Fruit fly (Drosophila melanogaster): ENCODE measurements around the gene caps.

The caps gene

DNA sequence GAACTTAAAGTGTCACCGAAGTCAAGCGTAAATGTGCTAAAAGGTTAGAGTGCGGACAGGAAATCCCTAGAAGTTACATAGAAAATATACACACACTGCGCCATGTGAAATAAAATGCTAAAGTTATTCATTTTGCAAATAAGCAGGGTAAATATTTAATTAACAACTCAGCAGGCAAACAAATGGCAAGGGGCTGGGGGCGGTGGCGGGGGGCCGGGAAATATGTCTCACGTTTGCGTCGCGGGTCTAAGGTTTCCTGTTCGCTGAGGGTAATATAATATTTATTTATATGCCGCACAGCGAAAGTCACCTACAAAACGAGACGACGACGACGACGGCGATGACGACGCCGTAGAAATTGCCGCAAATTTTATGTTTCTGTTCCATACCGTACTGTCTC, 8.2 kb downstream of the caps start (continued):
- no peak for TF ChIP-seq Sox15 (GFP tag; optimal IDR thresholded peaks at IDR 0.05)
- peak; percentile 24 for TF ChIP-seq CG34406 (GFP tag; optimal IDR thresholded peaks at IDR 0.05)
- TF ChIP-seq CG6808 (GFP tag; optimal IDR thresholded peaks at IDR 0.05): no peak
- TF ChIP-seq fd59A (GFP tag; optimal IDR thresholded peaks at IDR 0.05): no peak
- peak; percentile 2 for TF ChIP-seq spab (GFP tag; optimal IDR thresholded peaks at IDR 0.05)
- no peak for TF ChIP-seq lz (GFP tag; optimal IDR thresholded peaks at IDR 0.05)
- TF ChIP-seq CG8632 (GFP tag; optimal IDR thresholded peaks at IDR 0.05): peak; percentile 35
- TF ChIP-seq eg (GFP tag; IDR thresholded peaks at IDR 0.05): no peak
- TF ChIP-seq CG3919 (GFP tag; optimal IDR thresholded peaks at IDR 0.05): peak; percentile 10
- no peak for TF ChIP-seq Sox102F (GFP tag; optimal IDR thresholded peaks at IDR 0.05)
- TF ChIP-seq CG6276 (GFP tag; optimal IDR thresholded peaks at IDR 0.05): no peak
- no peak for TF ChIP-seq CG3032 (tag; optimal IDR thresholded peaks at IDR 0.05)
- TF ChIP-seq salr (GFP tag; optimal IDR thresholded peaks at IDR 0.05): peak in 1 of 2 experiments; percentile 25
- no peak for TF ChIP-seq CG7368 (GFP tag; optimal IDR thresholded peaks at IDR 0.05)
- no peak for TF ChIP-seq CG11294 (GFP tag; IDR thresholded peaks at IDR 0.05)
- no peak for TF ChIP-seq svp (GFP tag)
- TF ChIP-seq topi (GFP tag; optimal IDR thresholded peaks at IDR 0.05): no peak

DNA sequence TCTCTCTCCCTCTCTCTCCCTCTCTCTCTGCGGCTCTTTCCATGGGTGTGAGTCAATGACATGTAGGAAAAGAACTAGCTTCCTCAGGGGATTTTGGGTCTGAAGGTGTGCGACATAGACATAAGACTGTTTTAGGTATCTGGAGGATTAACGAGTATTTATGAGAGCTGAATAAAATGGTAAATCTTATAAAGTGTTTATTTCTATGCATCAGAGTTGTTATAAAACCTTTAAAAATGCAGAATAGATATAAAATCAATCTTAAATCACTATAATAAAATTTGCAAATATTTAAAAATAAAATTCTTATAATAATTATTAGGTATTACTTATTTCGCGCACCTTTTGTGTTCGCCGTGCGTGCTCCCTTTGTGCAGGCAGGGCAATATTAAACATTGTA, 8.6 kb downstream of the caps start:
- TF ChIP-seq CG10631 (GFP tag; optimal IDR thresholded peaks at IDR 0.05) (no peak), CG32006 (GFP tag; optimal IDR thresholded peaks at IDR 0.05) (peak; percentile 29), CG6854 (GFP tag; optimal IDR thresholded peaks at IDR 0.05) (no peak), CG10669 (GFP tag; optimal IDR thresholded peaks at IDR 0.05) (no peak), CG34406 (GFP tag; optimal IDR thresholded peaks at IDR 0.05) (no peak), CG3032 (tag; optimal IDR thresholded peaks at IDR 0.05) (peak; percentile 24), CG15336 (GFP tag; IDR thresholded peaks at IDR 0.05) (0 out of 2 replicates have a peak, but pooled peaks have one; percentile 12), CG6276 (GFP tag; optimal IDR thresholded peaks at IDR 0.05) (peak; percentile 17), dsx (GFP tag; optimal IDR thresholded peaks at IDR 0.05; ENCODE audit: poor library complexity, severe bottlenecking) (peak; percentile 46), Sox14 (GFP tag; optimal IDR thresholded peaks at IDR 0.05) (no peak)

DNA sequence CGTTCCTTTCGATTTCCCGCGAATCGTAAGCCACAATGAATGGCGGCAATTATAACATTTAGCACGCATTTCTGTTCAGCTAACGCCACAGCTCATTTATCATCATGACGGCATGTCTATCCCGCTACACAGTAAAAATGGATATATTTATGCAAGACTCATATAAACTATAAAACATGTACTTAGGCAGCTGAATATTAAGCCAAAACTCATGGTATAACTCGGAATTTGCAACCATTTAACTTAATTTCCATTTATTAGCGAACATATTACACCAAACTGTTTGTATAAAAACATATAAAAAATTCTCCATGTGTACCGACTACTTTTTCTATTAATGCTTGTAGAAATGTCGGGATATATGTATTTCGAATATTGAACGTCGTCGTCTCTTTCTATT, 15.7 kb downstream of the caps start:
- 0 out of 2 replicates have a peak, but pooled peaks have one; percentile 22 for TF ChIP-seq CG15336 (GFP tag; IDR thresholded peaks at IDR 0.05)
- TF ChIP-seq OdsH (GFP tag; optimal IDR thresholded peaks at IDR 0.05): no peak

dm6 chr3L:13246278-13247069, 18.0 kb downstream of the caps start:
- TF ChIP-seq CG32006 (GFP tag; optimal IDR thresholded peaks at IDR 0.05) (peak; percentile 40), ss (GFP tag; optimal IDR thresholded peaks at IDR 0.05) (peak in 1 of 2 experiments; percentile 2), CG8119 (GFP tag; IDR thresholded peaks at IDR 0.05) (peak; percentile 52; the same call in 1 of the 3 replicates), CG10631 (GFP tag; optimal IDR thresholded peaks at IDR 0.05) (peak; percentile 11), Hr4 (GFP tag; optimal IDR thresholded peaks at IDR 0.05) (peak; percentile 47), Gug (GFP tag; IDR thresholded peaks at IDR 0.05) (no peak), CG15336 (GFP tag; IDR thresholded peaks at IDR 0.05) (0 out of 2 replicates have a peak, but pooled peaks have one; percentile 44), CG6808 (GFP tag; optimal IDR thresholded peaks at IDR 0.05) (no peak), eg (GFP tag; IDR thresholded peaks at IDR 0.05) (0 out of 3 replicates have a peak, but pooled peaks have one; percentile 27), CG11294 (GFP tag; IDR thresholded peaks at IDR 0.05) (no peak), CG34406 (GFP tag; optimal IDR thresholded peaks at IDR 0.05) (no peak), OdsH (GFP tag; optimal IDR thresholded peaks at IDR 0.05) (peak; percentile 15), pdm3 (GFP tag; optimal IDR thresholded peaks at IDR 0.05) (peak; percentile 4), salr (GFP tag; optimal IDR thresholded peaks at IDR 0.05) (no peak), dsx (GFP tag; optimal IDR thresholded peaks at IDR 0.05; ENCODE audit: poor library complexity, severe bottlenecking) (peak; percentile 2), Sox14 (GFP tag; optimal IDR thresholded peaks at IDR 0.05) (no peak), Eip78C (GFP tag) (peak; percentile 70)
